Fruit fly (Drosophila melanogaster) whole organism, embryonic: Measurements from ENCODE around the gene TTLL5.
A peak's percentile ranks its signal among the peaks of the same experiment; 100 is the strongest.

ENCODE experiments used
- Abd-B ChIP-seq: fragments of 200-800 bp; sonication (Bioruptor generic); optimal IDR thresholded peaks from 2 replicates; lab custom pipeline; 2018; ENCODE audit warnings: missing biosample characterization, mild to moderate bottlenecking, missing genetic modification characterization, moderate library complexity
- Atf-2 ChIP-seq: fragments of 200-800 bp; sonication (Bioruptor generic); optimal IDR thresholded peaks from 2 replicates; lab custom pipeline; 2016; ENCODE audit warnings: missing biosample characterization, missing genetic modification characterization
- B-H2 ChIP-seq: fragments of 200-800 bp; sonication (Bioruptor generic); optimal IDR thresholded peaks from 2 replicates; lab custom pipeline; 2018; ENCODE audit warnings: missing biosample characterization, mild to moderate bottlenecking, missing genetic modification characterization
- Bdp1 ChIP-seq: fragments of 200-800 bp; sonication (Bioruptor generic); optimal IDR thresholded peaks from 3 replicates; lab custom pipeline; 2016; ENCODE audit warnings: missing biosample characterization, missing genetic modification characterization
- CG10274 ChIP-seq: fragments of 200-800 bp; sonication (Bioruptor generic); optimal IDR thresholded peaks from 3 replicates; lab custom pipeline; 2017; ENCODE audit warnings: missing biosample characterization, mild to moderate bottlenecking, missing genetic modification characterization
- CG10366 ChIP-seq: fragments of 200-800 bp; sonication (Bioruptor generic); IDR thresholded peaks from 2 replicates; pipeline ENCODE4 v1.3.6; 2022; ENCODE audit warnings: missing biosample characterization, missing genetic modification characterization
- CG11456 ChIP-seq: fragments of 200-800 bp; sonication (Bioruptor generic); IDR thresholded peaks from 3 replicates; pipeline ENCODE4 v1.3.6; 2022; ENCODE audit warnings: missing biosample characterization, missing genetic modification characterization
- CG12104 ChIP-seq: fragments of 200-800 bp; sonication (Bioruptor generic); optimal IDR thresholded peaks from 3 replicates; lab custom pipeline; 2016; ENCODE audit warnings: missing biosample characterization, missing genetic modification characterization
- CG12219 ChIP-seq: fragments of 200-800 bp; sonication (Bioruptor generic); optimal IDR thresholded peaks from 3 replicates; lab custom pipeline; 2018; ENCODE audit warnings: missing biosample characterization, mild to moderate bottlenecking, missing genetic modification characterization
- CG1233 ChIP-seq: fragments of 200-800 bp; sonication (Bioruptor generic); optimal IDR thresholded peaks from 4 replicates; lab custom pipeline; 2018; ENCODE audit warnings: missing biosample characterization, mild to moderate bottlenecking, missing genetic modification characterization
- CG14441 ChIP-seq: fragments of 200-800 bp; sonication (Bioruptor generic); IDR thresholded peaks from 2 replicates; pipeline ENCODE4 v1.3.6; 2022; ENCODE audit warnings: missing biosample characterization, missing genetic modification characterization
- CG17186 ChIP-seq: fragments of 200-800 bp; sonication (Bioruptor generic); optimal IDR thresholded peaks from 3 replicates; lab custom pipeline; 2017; ENCODE audit warnings: missing biosample characterization, missing genetic modification reagents, missing genetic modification characterization
- CG17568 ChIP-seq: fragments of 200-800 bp; sonication (Bioruptor generic); optimal IDR thresholded peaks from 2 replicates; lab custom pipeline; 2018; ENCODE audit warnings: missing biosample characterization, mild to moderate bottlenecking, missing genetic modification characterization, moderate library complexity
- CG17829 ChIP-seq: fragments of 200-800 bp; optimal IDR thresholded peaks from 2 replicates; lab custom pipeline; 2019; ENCODE audit warnings: missing biosample characterization, mild to moderate bottlenecking, missing genetic modification characterization, moderate library complexity
- CG32767 ChIP-seq: fragments of 200-800 bp; sonication (Bioruptor generic); IDR thresholded peaks from 2 replicates; pipeline ENCODE4 v1.3.6; 2022; ENCODE audit warnings: missing biosample characterization, missing genetic modification characterization
- CG34422 ChIP-seq: fragments of 200-800 bp; sonication (Bioruptor generic); IDR thresholded peaks from 3 replicates; pipeline ENCODE4 v1.3.6; 2022; ENCODE audit warnings: missing biosample characterization, missing genetic modification characterization
- CG4707 ChIP-seq: fragments of 200-800 bp; sonication (Bioruptor generic); optimal IDR thresholded peaks from 2 replicates; lab custom pipeline; 2018; ENCODE audit warnings: missing biosample characterization, mild to moderate bottlenecking, missing genetic modification characterization, moderate library complexity
- CG7372 ChIP-seq: fragments of 200-800 bp; sonication (Bioruptor generic); IDR thresholded peaks from 2 replicates; pipeline ENCODE4 v1.3.6; 2022; ENCODE audit warnings: missing biosample characterization, missing genetic modification characterization
- CG9932 ChIP-seq: fragments of 200-800 bp; sonication (Bioruptor generic); IDR thresholded peaks from 2 replicates; pipeline ENCODE4 v1.3.6; 2022; ENCODE audit warnings: missing biosample characterization, missing genetic modification characterization
- E2f2 ChIP-seq: fragments of 200-800 bp; sonication (Bioruptor generic); IDR thresholded peaks from 2 replicates; pipeline ENCODE4 v1.3.6; 2022; ENCODE audit warnings: missing biosample characterization, missing genetic modification characterization
- HmgZ ChIP-seq: fragments of 200-800 bp; sonication (Bioruptor generic); optimal IDR thresholded peaks from 2 replicates; lab custom pipeline; 2018; ENCODE audit warnings: missing biosample characterization, mild to moderate bottlenecking, missing genetic modification characterization
- Hsf ChIP-seq: fragments of 200-800 bp; sonication (Bioruptor generic); optimal IDR thresholded peaks from 3 replicates; lab custom pipeline; 2016; ENCODE audit warnings: missing biosample characterization, missing genetic modification characterization
- Mad ChIP-seq: fragments of 200-800 bp; sonication (Bioruptor generic); optimal IDR thresholded peaks from 2 replicates; lab custom pipeline; 2016; ENCODE audit warnings: missing biosample characterization, missing genetic modification characterization
- Max ChIP-seq: fragments of 200-800 bp; sonication (Bioruptor generic); optimal IDR thresholded peaks from 2 replicates; lab custom pipeline; 2016; ENCODE audit warnings: missing biosample characterization, mild to moderate bottlenecking, missing genetic modification characterization
- Myb ChIP-seq: fragments of 200-800 bp; sonication (Bioruptor generic); optimal IDR thresholded peaks from 2 replicates; lab custom pipeline; 2016; ENCODE audit warnings: missing biosample characterization, missing genetic modification characterization
- NC2α ChIP-seq: fragments of 200-800 bp; sonication (Bioruptor generic); optimal IDR thresholded peaks from 2 replicates; lab custom pipeline; 2016; ENCODE audit warnings: missing biosample characterization, missing genetic modification characterization
- Nf-YC ChIP-seq: fragments of 200-800 bp; optimal IDR thresholded peaks from 3 replicates; lab custom pipeline; 2019; ENCODE audit warnings: missing biosample characterization, mild to moderate bottlenecking, missing genetic modification characterization, moderate library complexity
- Oli ChIP-seq: fragments of 200-800 bp; sonication (Bioruptor generic); optimal IDR thresholded peaks from 2 replicates; lab custom pipeline; 2018; ENCODE audit warnings: missing biosample characterization, mild to moderate bottlenecking, missing genetic modification characterization, moderate library complexity
- Scr ChIP-seq: fragments of 200-800 bp; sonication (Bioruptor generic); IDR thresholded peaks from 2 replicates; pipeline ENCODE4 v1.3.6; 2022; ENCODE audit warnings: missing biosample characterization, missing genetic modification characterization; ENCODE audit not compliant: partially characterized antibody
- Sry-β ChIP-seq: fragments of 200-800 bp; sonication (Bioruptor generic); optimal IDR thresholded peaks from 2 replicates; lab custom pipeline; 2018; ENCODE audit warnings: missing biosample characterization, mild to moderate bottlenecking, missing genetic modification characterization, moderate library complexity
- Tbp ChIP-seq: fragments of >200 bp; optimal IDR thresholded peaks from 2 replicates; lab custom pipeline; 2018; ENCODE audit warnings: missing biosample characterization, missing genetic modification characterization
- abd-A ChIP-seq: fragments of 200-800 bp; sonication (Bioruptor generic); optimal IDR thresholded peaks from 3 replicates; lab custom pipeline; 2019; ENCODE audit warnings: missing biosample characterization, mild to moderate bottlenecking, missing genetic modification characterization, moderate library complexity
- amos ChIP-seq: fragments of 200-800 bp; sonication (Bioruptor generic); IDR thresholded peaks from 2 replicates; pipeline ENCODE4 v1.3.6; 2022; ENCODE audit warnings: missing biosample characterization, missing genetic modification characterization; ENCODE audit not compliant: partially characterized antibody
- ato ChIP-seq: fragments of 200-800 bp; sonication (Bioruptor generic); IDR thresholded peaks from 2 replicates; pipeline ENCODE4 v1.3.6; 2022; ENCODE audit warnings: missing biosample characterization, missing genetic modification characterization; ENCODE audit not compliant: partially characterized antibody
- bowl ChIP-seq: fragments of 200-800 bp; sonication (Bioruptor generic); IDR thresholded peaks from 2 replicates; pipeline ENCODE4 v1.3.6; 2022; ENCODE audit warnings: missing biosample characterization, missing genetic modification characterization
- crol ChIP-seq: fragments of 200-800 bp; sonication (Bioruptor generic); IDR thresholded peaks from 2 replicates; pipeline ENCODE4 v1.3.6; 2022; ENCODE audit warnings: missing biosample characterization, missing genetic modification characterization
- crp ChIP-seq, 2 experiments: fragments of 200-800 bp; sonication (Bioruptor generic); optimal IDR thresholded peaks; 2 replicates in 1 of 2; 3 replicates in 1 of 2; lab custom pipeline; 2017; ENCODE audit warnings: missing biosample characterization in 2 of 2, missing genetic modification characterization in 2 of 2, mild to moderate bottlenecking in 1 of 2, moderate library complexity in 1 of 2
- da ChIP-seq: fragments of 200-800 bp; sonication (Bioruptor generic); optimal IDR thresholded peaks from 2 replicates; lab custom pipeline; 2016; ENCODE audit warnings: missing biosample characterization, missing genetic modification characterization
- emc ChIP-seq: fragments of 200-800 bp; sonication (Bioruptor generic); optimal IDR thresholded peaks from 2 replicates; lab custom pipeline; 2016; ENCODE audit warnings: missing biosample characterization, missing genetic modification characterization
- jigr1 ChIP-seq: fragments of 200-800 bp; sonication (Bioruptor generic); IDR thresholded peaks from 3 replicates; pipeline ENCODE4 v1.3.6; 2022; ENCODE audit warnings: missing biosample characterization, missing genetic modification characterization
- jumu ChIP-seq: fragments of 200-800 bp; sonication (Bioruptor generic); optimal IDR thresholded peaks from 3 replicates; lab custom pipeline; 2016; ENCODE audit warnings: missing biosample characterization, missing genetic modification characterization
- mirr ChIP-seq: fragments of 200-800 bp; sonication (Bioruptor generic); optimal IDR thresholded peaks from 3 replicates; lab custom pipeline; 2018; ENCODE audit warnings: missing biosample characterization, mild to moderate bottlenecking, missing genetic modification characterization
- pb ChIP-seq: fragments of 200-800 bp; sonication (Bioruptor generic); optimal IDR thresholded peaks from 3 replicates; lab custom pipeline; 2016; ENCODE audit warnings: missing biosample characterization, missing genetic modification characterization
- psq ChIP-seq: fragments of 200-800 bp; sonication (Bioruptor generic); optimal IDR thresholded peaks from 2 replicates; lab custom pipeline; 2017; ENCODE audit warnings: missing biosample characterization, missing genetic modification characterization
- ranshi ChIP-seq: fragments of 200-800 bp; sonication (Bioruptor generic); IDR thresholded peaks from 2 replicates; pipeline ENCODE4 v1.3.6; 2022; ENCODE audit warnings: missing biosample characterization, missing genetic modification characterization
- repo ChIP-seq: fragments of 200-800 bp; sonication (Bioruptor generic); optimal IDR thresholded peaks from 2 replicates; lab custom pipeline; 2016; ENCODE audit warnings: missing biosample characterization, missing genetic modification characterization
- sd ChIP-seq: fragments of 200-800 bp; sonication (Bioruptor generic); optimal IDR thresholded peaks from 3 replicates; lab custom pipeline; 2018; ENCODE audit warnings: missing biosample characterization, mild to moderate bottlenecking, missing genetic modification characterization, moderate library complexity
- tio ChIP-seq: fragments of 200-800 bp; sonication (Bioruptor generic); optimal IDR thresholded peaks from 2 replicates; lab custom pipeline; 2017; ENCODE audit warnings: missing biosample characterization, missing genetic modification characterization, inconsistent platforms
- trem ChIP-seq: fragments of 200-800 bp; optimal IDR thresholded peaks from 3 replicates; lab custom pipeline; 2019; ENCODE audit warnings: missing biosample characterization, mild to moderate bottlenecking, missing genetic modification characterization, moderate library complexity
- twi ChIP-seq: fragments of 200-800 bp; optimal IDR thresholded peaks from 2 replicates; lab custom pipeline; 2019; ENCODE audit warnings: missing biosample characterization, mild to moderate bottlenecking, missing genetic modification characterization, moderate library complexity
- vfl ChIP-seq: fragments of 200-800 bp; sonication (Bioruptor generic); optimal IDR thresholded peaks from 2 replicates; lab custom pipeline; 2016; ENCODE audit warnings: missing biosample characterization, missing genetic modification characterization
- zen2 ChIP-seq: fragments of 200-800 bp; sonication (Bioruptor generic); IDR thresholded peaks from 3 replicates; pipeline ENCODE4 v1.3.6; 2022; ENCODE audit warnings: missing biosample characterization, missing genetic modification characterization; ENCODE audit not compliant: partially characterized antibody

Gene TTLL5

dm6 chr3R:25069569-25069968, 53.2 kb downstream of the TTLL5 start, which contains the start of the genes Stt3B and CG11839 (continued):
- TF ChIP-seq amos (GFP tag; lab: Robert Waterston, UW) (peak; percentile 90), Hsf (GFP tag; lab: Kevin White, UChicago) (peak; percentile 82), Atf-2 (peak; percentile 70), Mad (GFP tag; lab: Kevin White, UChicago) (peak; percentile 72), CG12104 (GFP tag; lab: Kevin White, UChicago) (peak; percentile 62), crol (GFP tag; lab: Robert Waterston, UW) (no peak), trem (tag; lab: Kevin White, UChicago) (peak; percentile 100), CG12219 (GFP tag; lab: Kevin White, UChicago) (no peak), mirr (no peak), jigr1 (GFP tag; lab: Robert Waterston, UW) (no peak), Bdp1 (GFP tag; lab: Kevin White, UChicago) (peak; percentile 60), CG7372 (GFP tag; lab: Robert Waterston, UW) (peak; percentile 70), ato (GFP tag; lab: Robert Waterston, UW) (peak; percentile 69), Scr (GFP tag; lab: Robert Waterston, UW) (peak; percentile 95), CG17829 (tag; lab: Kevin White, UChicago) (peak; percentile 72), CG34422 (GFP tag; lab: Robert Waterston, UW) (peak; percentile 89), repo (GFP tag; lab: Kevin White, UChicago) (peak; percentile 49), Oli (no peak), emc (GFP tag; lab: Kevin White, UChicago) (peak; percentile 35), Nf-YC (tag; lab: Kevin White, UChicago) (no peak), CG14441 (peak; percentile 79), jumu (GFP tag; lab: Kevin White, UChicago) (peak; percentile 82), bowl (GFP tag; lab: Robert Waterston, UW) (no peak), twi (peak; percentile 57), CG10366 (no peak), CG10274 (GFP tag; lab: Kevin White, UChicago) (no peak), tio (no peak), pb (no peak), ranshi (no peak), Abd-B (GFP tag; lab: Kevin White, UChicago) (no peak), CG32767 (GFP tag; lab: Robert Waterston, UW) (no peak), CG17568 (GFP tag; lab: Kevin White, UChicago) (no peak), Tbp (GFP tag; lab: Kevin White, UChicago) (no peak), CG1233 (GFP tag; lab: Kevin White, UChicago) (peak; percentile 21), E2f2 (GFP tag; lab: Robert Waterston, UW) (peak; percentile 67), psq (GFP tag; lab: Kevin White, UChicago) (peak; percentile 42), CG17186 (GFP tag; lab: Kevin White, UChicago) (peak; percentile 41), Myb (GFP tag; lab: Kevin White, UChicago) (peak; percentile 73), crp (GFP tag; optimal IDR thresholded peaks at IDR 0.05; lab: Kevin White, UChicago) (peak in 1 of 2 experiments; percentile 43), zen2 (GFP tag; lab: Robert Waterston, UW) (no peak; the same call in 2 of the 3 replicates), Sry-β (GFP tag; lab: Kevin White, UChicago) (peak; percentile 31), da (GFP tag; lab: Kevin White, UChicago) (peak; percentile 18), vfl (GFP tag; lab: Kevin White, UChicago) (peak; percentile 77), CG9932 (GFP tag; lab: Robert Waterston, UW) (peak; percentile 87), CG4707 (GFP tag; lab: Kevin White, UChicago) (no peak), abd-A (tag; lab: Kevin White, UChicago) (no peak), CG11456 (GFP tag; lab: Robert Waterston, UW) (no peak), HmgZ (peak; percentile 89), sd (tag; lab: Kevin White, UChicago) (no peak), NC2α (no peak), Max (GFP tag; lab: Kevin White, UChicago) (peak; percentile 77), B-H2 (peak; percentile 62)
